Worm (Caenorhabditis elegans): ENCODE data around the gene ssp-34.

The ssp-34 gene

ce11 chrIV:10750041-10750440 lies 11.6 kb upstream of the ssp-34 start, which contains the start of gene T25B9.1:
Gene T25B9.1, minus strand, starts transcription at chrIV:10750141.
- TF ChIP-seq jun-1 (tag; optimal IDR thresholded peaks at IDR 0.05) (no peak), ama-1 (optimal IDR thresholded peaks at IDR 0.05) (no peak), ZK337.2 (GFP tag; IDR thresholded peaks at IDR 0.05) (no peak), mxl-3 (GFP tag; optimal IDR thresholded peaks at IDR 0.05) (no peak), tag-97 (GFP tag; IDR thresholded peaks at IDR 0.05) (no peak), arid-1 (GFP tag; conservative IDR thresholded peaks at IDR 0.05) (no peak), F37D6.2 (tag; optimal IDR thresholded peaks at IDR 0.05) (no peak), zfp-3 (GFP tag; conservative IDR thresholded peaks at IDR 0.05) (no peak), fos-1 (tag; optimal IDR thresholded peaks at IDR 0.05) (no peak), egl-27 (tag; optimal IDR thresholded peaks at IDR 0.05) (no peak), lin-38 (GFP tag; IDR thresholded peaks at IDR 0.05) (no peak), daf-16 (GFP tag; optimal IDR thresholded peaks at IDR 0.05) (no peak), daf-16 (tag; optimal IDR thresholded peaks at IDR 0.05) (no peak), R02D3.7 (tag; optimal IDR thresholded peaks at IDR 0.05) (no peak), tra-1 (GFP tag; IDR thresholded peaks at IDR 0.05) (no peak), lin-39 (tag; optimal IDR thresholded peaks at IDR 0.05) (no peak)

- TF ChIP-seq ceh-44 (GFP tag; IDR thresholded peaks at IDR 0.05) (no peak), mxl-3 (GFP tag; optimal IDR thresholded peaks at IDR 0.05) (no peak), F10B5.3 (tag; optimal IDR thresholded peaks at IDR 0.05) (no peak), hmg-1.1 (GFP tag; IDR thresholded peaks at IDR 0.05) (no peak), zfp-3 (GFP tag; conservative IDR thresholded peaks at IDR 0.05) (no peak), mdt-29 (GFP tag; IDR thresholded peaks at IDR 0.05) (no peak), Y5F2A.4 (GFP tag; optimal IDR thresholded peaks at IDR 0.05) (no peak), attf-4 (tag; optimal IDR thresholded peaks at IDR 0.05) (no peak), ceh-82 (tag; optimal IDR thresholded peaks at IDR 0.05) (no peak), unc-39 (tag; optimal IDR thresholded peaks at IDR 0.05) (no peak), ZK546.5 (tag; optimal IDR thresholded peaks at IDR 0.05) (no peak), tag-97 (GFP tag; IDR thresholded peaks at IDR 0.05) (no peak), D1046.2 (GFP tag; IDR thresholded peaks at IDR 0.05) (no peak), daf-8 (GFP tag; IDR thresholded peaks at IDR 0.05) (no peak), dmd-6 (GFP tag; IDR thresholded peaks at IDR 0.05) (no peak), ztf-7 (tag; optimal IDR thresholded peaks at IDR 0.05) (no peak), spr-3 (GFP tag; optimal IDR thresholded peaks at IDR 0.05) (no peak), pqm-1 (tag; optimal IDR thresholded peaks at IDR 0.05) (no peak), zip-11 (GFP tag; IDR thresholded peaks at IDR 0.05) (no peak), tra-1 (GFP tag; IDR thresholded peaks at IDR 0.05) (no peak)
Measured at ce11 chrIV:10745332-10745731, 6.9 kb upstream of the ssp-34 start.

ce11 chrIV:10744475-10744874 lies 6.1 kb upstream of the ssp-34 start, which contains the start of gene T25B9.3:
Gene T25B9.3, plus strand, starts transcription at chrIV:10744775.
- TF ChIP-seq Y75B8A.6 (GFP tag; IDR thresholded peaks at IDR 0.05) (no peak), lin-1 (GFP tag; IDR thresholded peaks at IDR 0.05) (no peak), ceh-62 (tag; optimal IDR thresholded peaks at IDR 0.05) (no peak), lim-7 (GFP tag; IDR thresholded peaks at IDR 0.05) (no peak), hif-1 (tag; optimal IDR thresholded peaks at IDR 0.05) (no peak), nhr-237 (tag; optimal IDR thresholded peaks at IDR 0.05) (no peak)

- TF ChIP-seq fos-1 (tag; optimal IDR thresholded peaks at IDR 0.05): no peak
- TF ChIP-seq nhr-28 (tag; optimal IDR thresholded peaks at IDR 0.05): no peak
- TF ChIP-seq lsy-2 (tag; optimal IDR thresholded peaks at IDR 0.05): no peak
- TF ChIP-seq unc-39 (tag; optimal IDR thresholded peaks at IDR 0.05): no peak
- TF ChIP-seq skn-1 (tag; optimal IDR thresholded peaks at IDR 0.05): no peak
- TF ChIP-seq dmd-6 (GFP tag; IDR thresholded peaks at IDR 0.05): no peak
- TF ChIP-seq nhr-111 (GFP tag; optimal IDR thresholded peaks at IDR 0.05): no peak
Measured at ce11 chrIV:10737011-10737553, 1.3 kb downstream of the ssp-34 start, which contains the start of gene grl-21. Gene grl-21, plus strand, starts transcription at chrIV:10737474.

Measured in whole organism, L4 larva.